Worm (Caenorhabditis elegans) whole organism, young adult: ENCODE measurements around the gene C17H12.12.
A peak's percentile ranks its signal among the peaks of the same experiment; 100 is the strongest.

Source experiments
- B0261.1 ChIP-seq: sonication (generic microtip); optimal IDR thresholded peaks from 2 replicates; lab custom pipeline; 2016; ENCODE audit warnings: mild to moderate bottlenecking, missing genetic modification characterization, moderate library complexity, missing compliant biosample characterization
- D2030.7 ChIP-seq: fragments of 200-800 bp; sonication (Bioruptor generic); IDR thresholded peaks from 2 replicates; pipeline ENCODE4 v1.3.6; 2022; ENCODE audit warnings: missing genetic modification reagents, missing genetic modification characterization, missing compliant biosample characterization
- F10E7.11 ChIP-seq: sonication (generic microtip); optimal IDR thresholded peaks from 2 replicates; lab custom pipeline; 2017; ENCODE audit warnings: mild to moderate bottlenecking, missing genetic modification characterization, moderate library complexity, missing compliant biosample characterization
- F37B4.10 ChIP-seq: fragments of 200-800 bp; sonication (Bioruptor generic); IDR thresholded peaks from 2 replicates; pipeline ENCODE4 v1.3.6; 2022; ENCODE audit warnings: missing genetic modification characterization, missing compliant biosample characterization
- ama-1 ChIP-seq, 3 experiments: fragments of 150-350 bp in 1 of 3; sonication (generic microtip) in 2 of 3; optimal IDR thresholded peaks; 2 replicates each; lab custom pipeline; 2014 to 2018; ENCODE audit warnings: missing biosample characterization in 2 of 3, missing genetic modification characterization in 2 of 3, missing genetic modification reagents in 2 of 3
- aptf-2 ChIP-seq: fragments of 200-800 bp; sonication (Bioruptor generic); conservative IDR thresholded peaks from 2 replicates; pipeline ENCODE4 v1.3.6; 2022; ENCODE audit warnings: missing genetic modification reagents, missing genetic modification characterization, missing compliant biosample characterization
- aptf-3 ChIP-seq: fragments of 200-800 bp; sonication (Bioruptor generic); IDR thresholded peaks from 2 replicates; pipeline ENCODE4 v1.3.6; 2022; ENCODE audit warnings: missing genetic modification characterization, missing compliant biosample characterization
- dpl-1 ChIP-seq: fragments of 150-350 bp; optimal IDR thresholded peaks from 2 replicates; lab custom pipeline; 2014; ENCODE audit warnings: missing biosample characterization, missing genetic modification reagents, missing genetic modification characterization
- lsy-27 ChIP-seq: sonication (generic microtip); optimal IDR thresholded peaks from 2 replicates; lab custom pipeline; 2017; ENCODE audit warnings: missing genetic modification characterization, mild to moderate bottlenecking, missing compliant biosample characterization, antibody characterized with exemption, missing genotype, borderline replicate concordance; ENCODE audit not compliant: insufficient read depth
- nfya-1 ChIP-seq: sonication (generic microtip); optimal IDR thresholded peaks from 2 replicates; lab custom pipeline; 2017; ENCODE audit warnings: antibody characterized with exemption, missing compliant biosample characterization, missing genetic modification characterization, borderline replicate concordance; ENCODE audit not compliant: insufficient read depth
- snpc-1.3 ChIP-seq: sonication (generic microtip); optimal IDR thresholded peaks from 2 replicates; lab custom pipeline; 2017; ENCODE audit warnings: missing genetic modification characterization, mild to moderate bottlenecking, missing compliant biosample characterization, antibody characterized with exemption, moderate library complexity, missing genotype, missing genetic modification reagents; ENCODE audit not compliant: insufficient read depth
- tlf-1 ChIP-seq: fragments of 200-800 bp; sonication (Bioruptor generic); optimal IDR thresholded peaks from 2 replicates; lab custom pipeline; 2018; ENCODE audit warnings: mild to moderate bottlenecking, missing genetic modification characterization, missing compliant biosample characterization
- unc-130 ChIP-seq: sonication (generic microtip); optimal IDR thresholded peaks from 2 replicates; lab custom pipeline; 2016; ENCODE audit warnings: missing genetic modification reagents, missing genetic modification characterization, missing compliant biosample characterization

ce11 chrIV:6842470-6843008, 46.8 kb downstream of the C17H12.12 start, which contains the start of gene lip-1:
- no peak for TF ChIP-seq F37B4.10 (GFP tag; lab: Robert Waterston, UW)
- TF ChIP-seq dpl-1: peak; percentile 73
- TF ChIP-seq F10E7.11 (tag; lab: Kevin White, UChicago): no peak
- TF ChIP-seq lsy-27: no peak
- no peak for TF ChIP-seq tlf-1 (GFP tag; lab: Kevin White, UChicago)
- TF ChIP-seq nfya-1: no peak
- no peak for TF ChIP-seq aptf-2 (GFP tag; lab: Robert Waterston, UW)
- no peak for TF ChIP-seq snpc-1.3
- TF ChIP-seq D2030.7: peak; percentile 74
- TF ChIP-seq ama-1 (optimal IDR thresholded peaks at IDR 0.05; lab: Kevin White, UChicago): no peak
- no peak for TF ChIP-seq ama-1 (GFP tag; optimal IDR thresholded peaks at IDR 0.05; lab: Kevin White, UChicago)
- no peak for TF ChIP-seq unc-130 (GFP tag; lab: Kevin White, UChicago)
- no peak for TF ChIP-seq B0261.1 (tag; lab: Kevin White, UChicago)
- TF ChIP-seq aptf-3: no peak
